Worm (Caenorhabditis elegans): ENCODE measurements around the gene ZK836.3.

The ZK836.3 gene

ce11 chrV:12184308-12184999 lies 11.3 kb downstream of the ZK836.3 start, which contains the start of gene srd-4 (continued):
- TF ChIP-seq ztf-18 (tag; optimal IDR thresholded peaks at IDR 0.05) (no peak), lir-1 (GFP tag; conservative IDR thresholded peaks at IDR 0.05) (no peak), hmg-20 (GFP tag; IDR thresholded peaks at IDR 0.05) (no peak), dpl-1 (GFP tag; optimal IDR thresholded peaks at IDR 0.05) (peak; percentile 34), rcor-1 (GFP tag; IDR thresholded peaks at IDR 0.05) (no peak), zim-3 (tag; optimal IDR thresholded peaks at IDR 0.05) (no peak), F39B2.1 (GFP tag; IDR thresholded peaks at IDR 0.05) (no peak), lsy-27 (tag; optimal IDR thresholded peaks at IDR 0.05; ENCODE audit: borderline replicate concordance, insufficient read depth) (no peak), snpc-1.3 (tag; optimal IDR thresholded peaks at IDR 0.05; ENCODE audit: insufficient read depth) (no peak), let-526 (GFP tag; IDR thresholded peaks at IDR 0.05) (no peak), mes-4 (tag; optimal IDR thresholded peaks at IDR 0.05) (no peak), pbrm-1 (GFP tag; IDR thresholded peaks at IDR 0.05) (no peak), F57C9.4 (tag; optimal IDR thresholded peaks at IDR 0.05) (no peak), F49E8.2 (tag; optimal IDR thresholded peaks at IDR 0.05; ENCODE audit: insufficient read depth) (no peak), fkh-3 (tag; optimal IDR thresholded peaks at IDR 0.05) (no peak)

ce11 chrV:12183854-12184253 lies 11.9 kb downstream of the ZK836.3 start, which contains the start of gene usip-1:
Gene usip-1 (minus strand): TSS chrV:12184194.
- no peak for TF ChIP-seq sea-2 (GFP tag; IDR thresholded peaks at IDR 0.05)
- no peak for TF ChIP-seq nhr-90 (tag; optimal IDR thresholded peaks at IDR 0.05)
- no peak for TF ChIP-seq F55B11.4 (tag; optimal IDR thresholded peaks at IDR 0.05; ENCODE audit: borderline replicate concordance, insufficient read depth)

- no peak for TF ChIP-seq dpff-1 (tag; optimal IDR thresholded peaks at IDR 0.05)
- no peak for TF ChIP-seq ama-1 (optimal IDR thresholded peaks at IDR 0.05)
- peak in 1 of 2 experiments; percentile 27 for TF ChIP-seq ama-1 (GFP tag; optimal IDR thresholded peaks at IDR 0.05)
These were observed 14.4 kb downstream of the ZK836.3 start, which contains the start of gene elpc-3 for ce11 chrV:12181310-12181709. Gene elpc-3 (minus strand): TSS chrV:12181410.

ce11 chrV:12179338-12179737 lies 16.4 kb downstream of the ZK836.3 start, which contains the start of gene clec-224:
Gene clec-224 (minus strand): TSS chrV:12179438.
- TF ChIP-seq akir-1 (GFP tag; optimal IDR thresholded peaks at IDR 0.05) (no peak), fkh-3 (tag; optimal IDR thresholded peaks at IDR 0.05) (no peak), ztf-18 (tag; optimal IDR thresholded peaks at IDR 0.05) (no peak), lin-40 (tag; optimal IDR thresholded peaks at IDR 0.05) (no peak), mel-28 (tag; optimal IDR thresholded peaks at IDR 0.05; ENCODE audit: borderline replicate concordance) (no peak), atf-7 (tag; optimal IDR thresholded peaks at IDR 0.05) (no peak), tbx-9 (tag; optimal IDR thresholded peaks at IDR 0.05; ENCODE audit: borderline replicate concordance) (no peak), lsy-27 (tag; optimal IDR thresholded peaks at IDR 0.05; ENCODE audit: borderline replicate concordance, insufficient read depth) (no peak), rec-8 (tag; optimal IDR thresholded peaks at IDR 0.05) (no peak), hrde-1 (tag; optimal IDR thresholded peaks at IDR 0.05; ENCODE audit: borderline replicate concordance) (no peak), F23B12.7 (tag; optimal IDR thresholded peaks at IDR 0.05; ENCODE audit: insufficient read depth) (no peak), nfya-1 (tag; optimal IDR thresholded peaks at IDR 0.05; ENCODE audit: borderline replicate concordance, insufficient read depth) (no peak), tbp1 (GFP tag; optimal IDR thresholded peaks at IDR 0.05) (no peak), egrh-3 (GFP tag; IDR thresholded peaks at IDR 0.05) (no peak), let-607 (tag; optimal IDR thresholded peaks at IDR 0.05) (no peak), dpl-1 (GFP tag; optimal IDR thresholded peaks at IDR 0.05) (no peak), ceh-100 (GFP tag; IDR thresholded peaks at IDR 0.05) (no peak)

Measured in whole organism, young adult.